Worm (Caenorhabditis elegans) whole organism, L4 larva: ENCODE measurements around the gene C07A9.12.

Experiments
- D1046.2 ChIP-seq: fragments of 200-800 bp; sonication (Bioruptor generic); IDR thresholded peaks from 2 replicates; pipeline ENCODE4 v1.3.6; 2022; ENCODE audit warnings: missing genetic modification characterization, missing compliant biosample characterization
- F10B5.3 ChIP-seq: sonication (generic microtip); optimal IDR thresholded peaks from 2 replicates; lab custom pipeline; 2016; ENCODE audit warnings: mild to moderate bottlenecking, missing genetic modification characterization, missing compliant biosample characterization
- F37D6.2 ChIP-seq: sonication (generic microtip); optimal IDR thresholded peaks from 2 replicates; lab custom pipeline; 2016; ENCODE audit warnings: mild to moderate bottlenecking, missing genetic modification characterization, missing compliant biosample characterization
- Y105C5A.15 ChIP-seq: fragments of 200-800 bp; sonication (Bioruptor generic); IDR thresholded peaks from 2 replicates; pipeline ENCODE4 v1.3.6; 2022; ENCODE audit warnings: missing genetic modification characterization, missing compliant biosample characterization
- Y48G9A.11 ChIP-seq: fragments of 200-800 bp; sonication (Bioruptor generic); IDR thresholded peaks from 2 replicates; pipeline ENCODE4 v1.3.6; 2022; ENCODE audit warnings: missing genetic modification reagents, missing genetic modification characterization, missing compliant biosample characterization
- ZK546.5 ChIP-seq, 2 experiments: sonication (generic microtip); optimal IDR thresholded peaks; 2 replicates each; lab custom pipeline; 2017; ENCODE audit warnings: missing biosample characterization in 2 of 2, missing genetic modification characterization in 2 of 2
- aha-1 ChIP-seq: fragments of 150-350 bp; peaks from one replicate; lab custom pipeline; 2014; ENCODE audit warnings: missing biosample characterization, missing genetic modification characterization
- aly-2 ChIP-seq: sonication (generic microtip); optimal IDR thresholded peaks from 2 replicates; lab custom pipeline; 2018; ENCODE audit warnings: missing biosample characterization, missing genetic modification characterization
- cey-2 ChIP-seq: sonication (generic microtip); optimal IDR thresholded peaks from 3 replicates; lab custom pipeline; 2017; ENCODE audit warnings: missing genetic modification characterization, mild to moderate bottlenecking, missing compliant biosample characterization, antibody characterized with exemption, borderline replicate concordance; ENCODE audit not compliant: insufficient read depth
- dmd-9 ChIP-seq: fragments of 200-800 bp; sonication (Bioruptor generic); IDR thresholded peaks from 2 replicates; pipeline ENCODE4 v1.3.6; 2022; ENCODE audit warnings: missing genetic modification reagents, missing genetic modification characterization, missing compliant biosample characterization
- dpl-1 ChIP-seq: fragments of 150-350 bp; optimal IDR thresholded peaks from 2 replicates; lab custom pipeline; 2014; ENCODE audit warnings: missing biosample characterization, missing genetic modification reagents, missing genetic modification characterization
- duxl-1 ChIP-seq: sonication (generic microtip); optimal IDR thresholded peaks from 2 replicates; lab custom pipeline; 2016; ENCODE audit warnings: mild to moderate bottlenecking, missing genetic modification characterization, moderate library complexity, missing compliant biosample characterization; ENCODE audit not compliant: poor library complexity
- dve-1 ChIP-seq: sonication (generic microtip); optimal IDR thresholded peaks from 2 replicates; lab custom pipeline; 2017; ENCODE audit warnings: antibody characterized with exemption, mild to moderate bottlenecking, missing genetic modification characterization, missing compliant biosample characterization; ENCODE audit not compliant: insufficient read depth
- fos-1 ChIP-seq: fragments of 150-350 bp; optimal IDR thresholded peaks from 2 replicates; lab custom pipeline; 2014; ENCODE audit warnings: missing biosample characterization, missing genetic modification characterization
- hlh-11 ChIP-seq: fragments of 200-800 bp; sonication (Bioruptor generic); optimal IDR thresholded peaks from 2 replicates; lab custom pipeline; 2018; ENCODE audit warnings: mild to moderate bottlenecking, missing genetic modification characterization, missing compliant biosample characterization
- hmg-1.1 ChIP-seq: fragments of 200-800 bp; sonication (Bioruptor generic); IDR thresholded peaks from 2 replicates; pipeline ENCODE4 v1.3.6; 2022; ENCODE audit warnings: missing genetic modification reagents, missing genetic modification characterization, missing compliant biosample characterization
- lim-7 ChIP-seq: fragments of 200-800 bp; sonication (Bioruptor generic); IDR thresholded peaks from 2 replicates; pipeline ENCODE4 v1.3.6; 2022; ENCODE audit warnings: missing genetic modification characterization, missing compliant biosample characterization
- lin-38 ChIP-seq: fragments of 200-800 bp; sonication (Bioruptor generic); IDR thresholded peaks from 2 replicates; pipeline ENCODE4 v1.3.6; 2022; ENCODE audit warnings: missing genetic modification reagents, missing genetic modification characterization, missing compliant biosample characterization
- lin-39 ChIP-seq: fragments of 150-350 bp; optimal IDR thresholded peaks from 2 replicates; lab custom pipeline; 2014; ENCODE audit warnings: missing biosample characterization, missing genetic modification reagents, missing genetic modification characterization
- mep-1 ChIP-seq: fragments of 150-350 bp; sonication (generic microtip); optimal IDR thresholded peaks from 3 replicates; lab custom pipeline; 2014; ENCODE audit warnings: missing biosample characterization, missing genetic modification characterization
- mes-2 ChIP-seq: sonication (generic microtip); optimal IDR thresholded peaks from 2 replicates; lab custom pipeline; 2016; ENCODE audit warnings: missing genotype, mild to moderate bottlenecking, missing genetic modification characterization, missing compliant biosample characterization; ENCODE audit not compliant: poor library complexity, severe bottlenecking
- nhr-28 ChIP-seq: fragments of 150-350 bp; optimal IDR thresholded peaks from 2 replicates; lab custom pipeline; 2014; ENCODE audit warnings: missing biosample characterization, missing genetic modification characterization
- nhr-48 ChIP-seq: sonication (generic microtip); optimal IDR thresholded peaks from 2 replicates; lab custom pipeline; 2016; ENCODE audit warnings: mild to moderate bottlenecking, missing genetic modification characterization, missing compliant biosample characterization
- php-3 ChIP-seq: fragments of 200-800 bp; sonication (Bioruptor generic); IDR thresholded peaks from 2 replicates; pipeline ENCODE4 v1.3.6; 2022; ENCODE audit warnings: missing genetic modification reagents, missing genetic modification characterization, missing compliant biosample characterization
- sdz-12 ChIP-seq: fragments of 200-800 bp; sonication (Bioruptor generic); optimal IDR thresholded peaks from 2 replicates; lab custom pipeline; 2018; ENCODE audit warnings: mild to moderate bottlenecking, missing genetic modification characterization, missing compliant biosample characterization
- set-16 ChIP-seq: fragments of 200-800 bp; sonication (Bioruptor generic); IDR thresholded peaks from 2 replicates; pipeline ENCODE4 v1.3.6; 2022; ENCODE audit warnings: missing genetic modification reagents, missing genetic modification characterization, missing compliant biosample characterization
- tag-97 ChIP-seq: fragments of 200-800 bp; sonication (Bioruptor generic); IDR thresholded peaks from 2 replicates; pipeline ENCODE4 v1.3.6; 2022; ENCODE audit warnings: missing genetic modification characterization, missing compliant biosample characterization
- unc-130 ChIP-seq: sonication (generic microtip); optimal IDR thresholded peaks from 2 replicates; lab custom pipeline; 2016; ENCODE audit warnings: missing genetic modification reagents, missing genetic modification characterization, missing compliant biosample characterization
- unc-62 ChIP-seq, 3 experiments: fragments of 150-350 bp in 1 of 3; sonication (generic microtip); optimal IDR thresholded peaks in 2 of 3; peaks in 1 of 3; 1 replicate in 1 of 3; 2 replicates in 2 of 3; lab custom pipeline; 2014 to 2017; ENCODE audit warnings: missing biosample characterization in 3 of 3, missing genetic modification characterization in 3 of 3, missing genetic modification reagents in 3 of 3, missing genotype in 1 of 3
- zfp-3 ChIP-seq: fragments of 200-800 bp; sonication (Bioruptor generic); conservative IDR thresholded peaks from 2 replicates; pipeline ENCODE4 v1.3.6; 2022; ENCODE audit warnings: missing genetic modification reagents, missing genetic modification characterization, missing compliant biosample characterization
- zip-2 ChIP-seq: fragments of 150-350 bp; optimal IDR thresholded peaks from 2 replicates; lab custom pipeline; 2014; ENCODE audit warnings: missing biosample characterization, missing genetic modification characterization

C07A9.12 gene

ce11 chrIII:9727439-9727838, at the start of gene C07A9.12:
Gene C07A9.12, minus strand, starts transcription at chrIII:9727539.
- TF ChIP-seq hmg-1.1 (GFP tag; lab: Robert Waterston, UW) = no peak

- TF ChIP-seq aha-1 (no peak), zip-2 (tag; lab: Kevin White, UChicago) (no peak), dpl-1 (no peak), dve-1 (tag; lab: Kevin White, UChicago) (peak; percentile 10), tag-97 (no peak), sdz-12 (no peak), ZK546.5 (tag; optimal IDR thresholded peaks at IDR 0.05; lab: Kevin White, UChicago) (no peak), mes-2 (tag; lab: Kevin White, UChicago) (peak; percentile 22), D1046.2 (GFP tag; lab: Robert Waterston, UW) (no peak), F37D6.2 (tag; lab: Kevin White, UChicago) (no peak), php-3 (GFP tag; lab: Robert Waterston, UW) (no peak), lin-39 (tag; lab: Kevin White, UChicago) (no peak), mep-1 (tag; lab: Kevin White, UChicago) (peak; percentile 7), Y105C5A.15 (GFP tag; lab: Robert Waterston, UW) (no peak), Y48G9A.11 (no peak), duxl-1 (no peak), hlh-11 (peak; percentile 4), hmg-1.1 (GFP tag; lab: Robert Waterston, UW) (0 out of 2 replicates have a peak, but pooled peaks have one; percentile 18), nhr-28 (tag; lab: Kevin White, UChicago) (peak; percentile 4)
- TF ChIP-seq, all 104 proteins: peak for 6
Observed at ce11 chrIII:9776323-9776722, 49.0 kb upstream of the C07A9.12 start, which contains the start of gene usp-46. Gene usp-46, plus strand, starts transcription at chrIII:9776623.

ce11 chrIII:9775916-9776315, 48.6 kb upstream of the C07A9.12 start:
- TF ChIP-seq zfp-3 = no peak
- peak; percentile 73 for TF ChIP-seq mes-2 (tag; lab: Kevin White, UChicago)
- TF ChIP-seq aly-2 (tag; lab: Kevin White, UChicago) = no peak
- TF ChIP-seq unc-130 (GFP tag; lab: Kevin White, UChicago) = peak; percentile 38
- TF ChIP-seq cey-2 (tag; lab: Kevin White, UChicago) = no peak
- TF ChIP-seq lin-38 = peak; percentile 82
- peak; percentile 79 for TF ChIP-seq aha-1
- TF ChIP-seq dpl-1 = peak; percentile 54
- TF ChIP-seq, all 104 proteins: peak for 5

ce11 chrIII:9772394-9772793, 45.1 kb upstream of the C07A9.12 start:
- TF ChIP-seq nhr-48 = no peak
- TF ChIP-seq D1046.2 (GFP tag; lab: Robert Waterston, UW) = 0 out of 2 replicates have a peak, but pooled peaks have one; percentile 50
- no peak for TF ChIP-seq zfp-3
- peak in 1 of 2 experiments; percentile 25 for TF ChIP-seq unc-62 (GFP tag; optimal IDR thresholded peaks at IDR 0.05 in 1 of 2; lab: Kevin White, UChicago)
- no peak for TF ChIP-seq unc-62 (tag; optimal IDR thresholded peaks at IDR 0.05; lab: Kevin White, UChicago)
- TF ChIP-seq lin-38 = 0 out of 2 replicates have a peak, but pooled peaks have one; percentile 27

- peak in 1 of 2 experiments; percentile 97 for TF ChIP-seq unc-62 (GFP tag; optimal IDR thresholded peaks at IDR 0.05 in 1 of 2; lab: Kevin White, UChicago)
- no peak for TF ChIP-seq unc-62 (tag; optimal IDR thresholded peaks at IDR 0.05; lab: Kevin White, UChicago)
- TF ChIP-seq F10B5.3 (tag; lab: Kevin White, UChicago) = no peak
- no peak for TF ChIP-seq lin-39 (tag; lab: Kevin White, UChicago)
Observed at ce11 chrIII:9770590-9770989, 43.3 kb upstream of the C07A9.12 start.

ce11 chrIII:9768023-9768422, 40.7 kb upstream of the C07A9.12 start:
- TF ChIP-seq lim-7 (GFP tag; lab: Robert Waterston, UW) = 0 out of 2 replicates have a peak, but pooled peaks have one; percentile 14
- 0 out of 2 replicates have a peak, but pooled peaks have one; percentile 55 for TF ChIP-seq dmd-9
- peak in 1 of 2 experiments; percentile 17 for TF ChIP-seq unc-62 (GFP tag; optimal IDR thresholded peaks at IDR 0.05 in 1 of 2; lab: Kevin White, UChicago)
- TF ChIP-seq unc-62 (tag; optimal IDR thresholded peaks at IDR 0.05; lab: Kevin White, UChicago) = no peak
- peak; percentile 69 for TF ChIP-seq set-16 (GFP tag; lab: Robert Waterston, UW)
- TF ChIP-seq fos-1 = no peak
- TF ChIP-seq ZK546.5 (tag; optimal IDR thresholded peaks at IDR 0.05; lab: Kevin White, UChicago) = no peak
- TF ChIP-seq, all 104 proteins: peak for 4
